Worm (Caenorhabditis elegans): ENCODE data around the gene C16C8.16.

ce11 chrII:3471603-3472002, 26.0 kb downstream of the C16C8.16 start, which contains the start of gene Y49F6B.13:
- TF ChIP-seq him-1 (tag; optimal IDR thresholded peaks at IDR 0.05) (no peak), W03F9.2 (tag; optimal IDR thresholded peaks at IDR 0.05) (no peak), dao-5 (tag; optimal IDR thresholded peaks at IDR 0.05) (no peak)

Measured in whole organism, L4/young adult.